Worm (Caenorhabditis elegans) whole organism, early embryonic: ENCODE data around the gene grwd-1.

Experiments
- B0310.2 ChIP-seq: sonication (generic microtip); optimal IDR thresholded peaks from 2 replicates; lab custom pipeline; 2016; ENCODE audit warnings: mild to moderate bottlenecking, missing genetic modification characterization, missing compliant biosample characterization
- F13C5.2 ChIP-seq: sonication (generic microtip); optimal IDR thresholded peaks from 2 replicates; lab custom pipeline; 2017; ENCODE audit warnings: mild to moderate bottlenecking, missing genetic modification characterization, inconsistent platforms, missing compliant biosample characterization
- aly-1 ChIP-seq: sonication (generic microtip); optimal IDR thresholded peaks from 2 replicates; lab custom pipeline; 2016; ENCODE audit warnings: missing genetic modification characterization, missing compliant biosample characterization
- ama-1 ChIP-seq: fragments of 150-350 bp; optimal IDR thresholded peaks from 2 replicates; lab custom pipeline; 2014
- ceh-13 ChIP-seq: fragments of 200-800 bp; sonication (Bioruptor generic); optimal IDR thresholded peaks from 2 replicates; lab custom pipeline; 2018; ENCODE audit warnings: mild to moderate bottlenecking, missing genetic modification characterization, missing compliant biosample characterization
- ceh-36 ChIP-seq: sonication (generic microtip); optimal IDR thresholded peaks from 2 replicates; lab custom pipeline; 2016; ENCODE audit warnings: missing genetic modification characterization, inconsistent platforms, missing compliant biosample characterization
- ets-7 ChIP-seq: sonication (generic microtip); optimal IDR thresholded peaks from 2 replicates; lab custom pipeline; 2016; ENCODE audit warnings: missing genotype, missing genetic modification characterization, missing compliant biosample characterization
- flt-1 ChIP-seq: fragments of 200-800 bp; sonication (Bioruptor generic); IDR thresholded peaks from 2 replicates; pipeline ENCODE4 v1.3.6; 2022; ENCODE audit warnings: missing genetic modification characterization, missing compliant biosample characterization
- hmbx-1 ChIP-seq: sonication (generic microtip); optimal IDR thresholded peaks from 2 replicates; lab custom pipeline; 2016; ENCODE audit warnings: mild to moderate bottlenecking, missing genetic modification characterization, missing compliant biosample characterization
- hmg-4 ChIP-seq: fragments of 200-800 bp; sonication (Bioruptor generic); optimal IDR thresholded peaks from 2 replicates; lab custom pipeline; 2018; ENCODE audit warnings: mild to moderate bottlenecking, missing genetic modification characterization, missing compliant biosample characterization
- hnd-1 ChIP-seq: sonication (generic microtip); optimal IDR thresholded peaks from 2 replicates; lab custom pipeline; 2016; ENCODE audit warnings: missing genetic modification characterization, missing compliant biosample characterization
- pes-1 ChIP-seq: fragments of 200-800 bp; sonication (Bioruptor generic); IDR thresholded peaks from 2 replicates; pipeline ENCODE4 v1.3.6; 2022; ENCODE audit warnings: missing genetic modification reagents, missing genetic modification characterization, missing compliant biosample characterization
- scrt-1 ChIP-seq: fragments of 200-800 bp; sonication (Bioruptor generic); IDR thresholded peaks from 2 replicates; pipeline ENCODE4 v1.3.6; 2022; ENCODE audit warnings: missing genetic modification characterization, missing compliant biosample characterization
- sea-1 ChIP-seq: fragments of 200-800 bp; sonication (Bioruptor generic); conservative IDR thresholded peaks from 2 replicates; pipeline ENCODE4 v1.3.6; 2022; ENCODE audit warnings: missing genetic modification characterization, missing compliant biosample characterization
- tbx-11 ChIP-seq: fragments of 200-800 bp; sonication (Bioruptor generic); IDR thresholded peaks from 2 replicates; pipeline ENCODE4 v1.3.6; 2022; ENCODE audit warnings: missing genetic modification characterization, missing compliant biosample characterization
- tbx-37 ChIP-seq: fragments of 200-800 bp; sonication (Bioruptor generic); conservative IDR thresholded peaks from 2 replicates; pipeline ENCODE4 v1.3.6; 2022; ENCODE audit warnings: missing genetic modification reagents, missing genetic modification characterization, missing compliant biosample characterization
- tra-4 ChIP-seq: sonication (generic microtip); optimal IDR thresholded peaks from 2 replicates; lab custom pipeline; 2017; ENCODE audit warnings: missing genetic modification characterization, missing compliant biosample characterization

The grwd-1 gene

ce11 chrIII:5173622-5174021 is 20.4 kb downstream of the grwd-1 start, which contains the start of gene cid-1:
Gene cid-1 (plus strand): TSS chrIII:5173922.
- TF ChIP-seq ceh-13 (GFP tag; lab: Kevin White, UChicago) = no peak
- no peak for TF ChIP-seq scrt-1 (GFP tag; lab: Robert Waterston, UW)

DNA sequence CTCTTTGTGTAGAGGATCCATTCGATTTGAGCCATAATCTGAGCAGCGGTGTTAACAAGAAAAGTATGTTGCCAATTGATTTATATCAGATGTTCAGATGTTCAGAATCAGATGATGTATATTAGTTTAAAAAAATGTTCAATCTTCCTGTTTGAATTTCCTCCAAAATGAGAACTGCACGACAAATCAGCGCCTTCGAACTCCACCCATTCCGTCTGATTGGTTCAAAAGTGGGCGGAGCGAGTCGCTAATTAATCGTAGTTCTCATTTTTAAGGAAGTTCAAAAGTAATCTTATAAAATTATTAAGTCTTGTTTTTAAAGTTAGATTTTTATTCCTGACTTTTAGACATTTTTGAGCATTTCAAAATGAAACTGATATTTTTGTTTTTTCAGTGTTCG is 25.9 kb downstream of the grwd-1 start:
- TF ChIP-seq F13C5.2 (tag; lab: Kevin White, UChicago) = no peak
- TF ChIP-seq tbx-37 = no peak
- no peak for TF ChIP-seq scrt-1 (GFP tag; lab: Robert Waterston, UW)
- no peak for TF ChIP-seq ceh-13 (GFP tag; lab: Kevin White, UChicago)
- TF ChIP-seq tra-4 = no peak
- TF ChIP-seq hnd-1 = no peak
- TF ChIP-seq ets-7 = no peak
- no peak for TF ChIP-seq hmbx-1 (tag; lab: Kevin White, UChicago)

- TF ChIP-seq tbx-37 (no peak), sea-1 (no peak), pes-1 (GFP tag; lab: Robert Waterston, UW) (no peak), ceh-36 (tag; lab: Kevin White, UChicago) (no peak), hmg-4 (GFP tag; lab: Kevin White, UChicago) (no peak), hmbx-1 (tag; lab: Kevin White, UChicago) (no peak), B0310.2 (no peak), flt-1 (GFP tag; lab: Robert Waterston, UW) (no peak), aly-1 (tag; lab: Kevin White, UChicago) (no peak), tbx-11 (GFP tag; lab: Robert Waterston, UW) (no peak), tra-4 (no peak), F13C5.2 (tag; lab: Kevin White, UChicago) (no peak), ama-1 (lab: Kevin White, UChicago) (no peak), scrt-1 (GFP tag; lab: Robert Waterston, UW) (no peak), ceh-13 (GFP tag; lab: Kevin White, UChicago) (no peak), ets-7 (no peak), hnd-1 (no peak)
Observed at ce11 chrIII:5180588-5180987, 27.3 kb downstream of the grwd-1 start.

- TF ChIP-seq F13C5.2 (tag; lab: Kevin White, UChicago) = no peak
Observed at ce11 chrIII:5181217-5181616, 28.0 kb downstream of the grwd-1 start.

ce11 chrIII:5181641-5182040 is 28.4 kb downstream of the grwd-1 start:
- TF ChIP-seq F13C5.2 (tag; lab: Kevin White, UChicago) (no peak), flt-1 (GFP tag; lab: Robert Waterston, UW) (no peak), ceh-36 (tag; lab: Kevin White, UChicago) (no peak), hmg-4 (GFP tag; lab: Kevin White, UChicago) (no peak), scrt-1 (GFP tag; lab: Robert Waterston, UW) (no peak), ama-1 (lab: Kevin White, UChicago) (no peak), ets-7 (no peak), hmbx-1 (tag; lab: Kevin White, UChicago) (no peak), aly-1 (tag; lab: Kevin White, UChicago) (no peak), hnd-1 (no peak), tbx-11 (GFP tag; lab: Robert Waterston, UW) (no peak), tra-4 (no peak)

- no peak for TF ChIP-seq tra-4
- TF ChIP-seq flt-1 (GFP tag; lab: Robert Waterston, UW) = no peak
- no peak for TF ChIP-seq ceh-36 (tag; lab: Kevin White, UChicago)
- TF ChIP-seq ets-7 = no peak
- TF ChIP-seq tbx-11 (GFP tag; lab: Robert Waterston, UW) = no peak
- no peak for TF ChIP-seq tbx-37
- TF ChIP-seq hmbx-1 (tag; lab: Kevin White, UChicago) = no peak
- no peak for TF ChIP-seq F13C5.2 (tag; lab: Kevin White, UChicago)
- no peak for TF ChIP-seq hnd-1
- TF ChIP-seq aly-1 (tag; lab: Kevin White, UChicago) = no peak
- no peak for TF ChIP-seq ama-1 (lab: Kevin White, UChicago)
- TF ChIP-seq sea-1 = no peak
- no peak for TF ChIP-seq B0310.2
- TF ChIP-seq pes-1 (GFP tag; lab: Robert Waterston, UW) = no peak
- no peak for TF ChIP-seq ceh-13 (GFP tag; lab: Kevin White, UChicago)
- TF ChIP-seq hmg-4 (GFP tag; lab: Kevin White, UChicago) = no peak
- no peak for TF ChIP-seq scrt-1 (GFP tag; lab: Robert Waterston, UW)
Observed at ce11 chrIII:5183372-5183771, 30.1 kb downstream of the grwd-1 start.

DNA sequence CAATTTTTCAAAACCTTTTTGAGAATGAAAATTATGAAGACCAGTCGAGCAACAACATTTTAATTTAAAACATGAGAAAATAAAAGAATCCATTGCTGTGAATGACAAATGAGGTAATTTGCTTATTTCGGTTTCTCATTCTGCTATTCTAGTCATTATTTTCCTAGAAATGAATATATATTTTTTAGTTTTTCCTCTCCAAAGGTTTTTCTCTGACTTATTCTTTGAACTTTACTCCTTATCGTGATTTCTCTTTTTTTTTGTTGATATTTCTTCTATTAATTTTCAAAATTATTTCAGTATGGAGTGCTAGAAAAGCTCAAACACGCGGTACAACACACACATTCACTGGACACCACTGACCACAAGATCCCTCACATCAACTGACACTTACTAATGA is 32.4 kb downstream of the grwd-1 start, which contains the start of gene pup-2:
TSS of gene pup-2 (plus strand) at position 301 of the 400 bp plus-strand sequence.
- TF ChIP-seq tbx-37 = no peak
- TF ChIP-seq aly-1 (tag; lab: Kevin White, UChicago) = no peak
- no peak for TF ChIP-seq pes-1 (GFP tag; lab: Robert Waterston, UW)
- no peak for TF ChIP-seq ama-1 (lab: Kevin White, UChicago)
- TF ChIP-seq ets-7 = no peak
- TF ChIP-seq hmbx-1 (tag; lab: Kevin White, UChicago) = no peak
- no peak for TF ChIP-seq B0310.2
- no peak for TF ChIP-seq tra-4
- TF ChIP-seq flt-1 (GFP tag; lab: Robert Waterston, UW) = no peak
- no peak for TF ChIP-seq hnd-1
- TF ChIP-seq scrt-1 (GFP tag; lab: Robert Waterston, UW) = no peak
- no peak for TF ChIP-seq ceh-36 (tag; lab: Kevin White, UChicago)
- TF ChIP-seq tbx-11 (GFP tag; lab: Robert Waterston, UW) = no peak
- TF ChIP-seq ceh-13 (GFP tag; lab: Kevin White, UChicago) = no peak
- TF ChIP-seq sea-1 = no peak
- TF ChIP-seq F13C5.2 (tag; lab: Kevin White, UChicago) = no peak

DNA sequence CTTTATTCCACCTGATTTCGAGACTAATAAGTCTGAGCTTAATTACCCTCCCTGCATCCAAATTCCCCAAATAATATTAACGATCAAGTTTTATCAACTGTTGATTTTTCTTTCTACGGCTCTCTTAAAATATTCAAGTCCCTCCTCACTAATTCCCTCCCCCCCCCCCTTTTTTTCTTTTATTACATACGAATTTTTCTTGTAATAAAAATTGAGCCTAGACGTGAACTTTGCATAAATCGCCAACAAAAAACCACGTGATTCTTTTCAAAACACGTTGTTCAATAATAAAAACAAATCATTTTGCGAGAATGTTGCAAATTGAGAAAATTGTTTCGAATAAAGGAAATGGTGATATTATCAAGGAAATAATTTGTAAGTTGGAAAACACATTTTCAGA is 35.2 kb downstream of the grwd-1 start, which contains the start of gene K10D2.8:
TSS of gene K10D2.8 (plus strand) at position 301 of the 400 bp plus-strand sequence.
- no peak for TF ChIP-seq hmg-4 (GFP tag; lab: Kevin White, UChicago)
- TF ChIP-seq scrt-1 (GFP tag; lab: Robert Waterston, UW) = no peak
